Worm (Caenorhabditis elegans) whole organism, L4 larva: ENCODE measurements around the gene Y53G8AM.6.

Source experiments
- D1046.2 ChIP-seq: fragments of 200-800 bp; sonication (Bioruptor generic); IDR thresholded peaks from 2 replicates; pipeline ENCODE4 v1.3.6; 2022; ENCODE audit warnings: missing genetic modification characterization, missing compliant biosample characterization
- F37D6.2 ChIP-seq: sonication (generic microtip); optimal IDR thresholded peaks from 2 replicates; lab custom pipeline; 2016; ENCODE audit warnings: mild to moderate bottlenecking, missing genetic modification characterization, missing compliant biosample characterization
- Y105C5A.15 ChIP-seq: fragments of 200-800 bp; sonication (Bioruptor generic); IDR thresholded peaks from 2 replicates; pipeline ENCODE4 v1.3.6; 2022; ENCODE audit warnings: missing genetic modification characterization, missing compliant biosample characterization
- ZK546.5 ChIP-seq, 2 experiments: sonication (generic microtip); optimal IDR thresholded peaks; 2 replicates each; lab custom pipeline; 2017; ENCODE audit warnings: missing biosample characterization in 2 of 2, missing genetic modification characterization in 2 of 2
- aha-1 ChIP-seq: fragments of 150-350 bp; peaks from one replicate; lab custom pipeline; 2014; ENCODE audit warnings: missing biosample characterization, missing genetic modification characterization
- arid-1 ChIP-seq: fragments of 200-800 bp; sonication (Bioruptor generic); conservative IDR thresholded peaks from 2 replicates; pipeline ENCODE4 v1.3.6; 2022; ENCODE audit warnings: missing genetic modification reagents, missing genetic modification characterization, missing compliant biosample characterization
- ceh-28 ChIP-seq: fragments of 150-350 bp; optimal IDR thresholded peaks from 2 replicates; lab custom pipeline; 2014; ENCODE audit warnings: missing biosample characterization, missing genetic modification reagents, missing genetic modification characterization
- ceh-62 ChIP-seq: sonication (generic microtip); optimal IDR thresholded peaks from 2 replicates; lab custom pipeline; 2017; ENCODE audit warnings: missing biosample characterization, missing genetic modification characterization
- ceh-82 ChIP-seq: sonication (generic microtip); optimal IDR thresholded peaks from 2 replicates; lab custom pipeline; 2017; ENCODE audit warnings: missing biosample characterization, missing genetic modification characterization
- daf-12 ChIP-seq: fragments of 150-350 bp; optimal IDR thresholded peaks from 2 replicates; lab custom pipeline; 2014; ENCODE audit warnings: missing biosample characterization, missing genetic modification reagents, missing genetic modification characterization
- dmd-9 ChIP-seq: fragments of 200-800 bp; sonication (Bioruptor generic); IDR thresholded peaks from 2 replicates; pipeline ENCODE4 v1.3.6; 2022; ENCODE audit warnings: missing genetic modification reagents, missing genetic modification characterization, missing compliant biosample characterization
- dpl-1 ChIP-seq: fragments of 150-350 bp; optimal IDR thresholded peaks from 2 replicates; lab custom pipeline; 2014; ENCODE audit warnings: missing biosample characterization, missing genetic modification reagents, missing genetic modification characterization
- gei-8 ChIP-seq: fragments of 200-800 bp; sonication (Bioruptor generic); optimal IDR thresholded peaks from 2 replicates; lab custom pipeline; 2018; ENCODE audit warnings: mild to moderate bottlenecking, missing genetic modification characterization, missing compliant biosample characterization
- hif-1 ChIP-seq, 2 experiments: sonication (generic microtip); optimal IDR thresholded peaks; 2 replicates each; lab custom pipeline; 2016 to 2017; ENCODE audit warnings: missing compliant biosample characterization in 2 of 2, missing genetic modification characterization in 2 of 2, missing genetic modification reagents in 2 of 2, missing genotype in 2 of 2, mild to moderate bottlenecking in 1 of 2
- hlh-30 ChIP-seq: sonication (generic microtip); optimal IDR thresholded peaks from 2 replicates; lab custom pipeline; 2017; ENCODE audit warnings: antibody characterized with exemption, mild to moderate bottlenecking, missing genetic modification characterization, missing compliant biosample characterization; ENCODE audit not compliant: insufficient read depth
- hmg-1.1 ChIP-seq: fragments of 200-800 bp; sonication (Bioruptor generic); IDR thresholded peaks from 2 replicates; pipeline ENCODE4 v1.3.6; 2022; ENCODE audit warnings: missing genetic modification reagents, missing genetic modification characterization, missing compliant biosample characterization
- jun-1 ChIP-seq: fragments of 150-350 bp; optimal IDR thresholded peaks from 2 replicates; lab custom pipeline; 2014; ENCODE audit warnings: missing biosample characterization, missing genetic modification reagents, missing genetic modification characterization
- lin-13 ChIP-seq: fragments of 150-350 bp; optimal IDR thresholded peaks from 2 replicates; lab custom pipeline; 2014; ENCODE audit warnings: missing biosample characterization, missing genetic modification reagents, missing genetic modification characterization
- lin-38 ChIP-seq: fragments of 200-800 bp; sonication (Bioruptor generic); IDR thresholded peaks from 2 replicates; pipeline ENCODE4 v1.3.6; 2022; ENCODE audit warnings: missing genetic modification reagents, missing genetic modification characterization, missing compliant biosample characterization
- lsy-2 ChIP-seq, 2 experiments: fragments of 150-350 bp in 1 of 2; sonication (generic microtip) in 1 of 2; optimal IDR thresholded peaks; 2 replicates each; lab custom pipeline; 2014 to 2017; ENCODE audit warnings: missing biosample characterization in 2 of 2, missing genetic modification characterization in 2 of 2
- mdt-29 ChIP-seq: fragments of 200-800 bp; sonication (Bioruptor generic); IDR thresholded peaks from 2 replicates; pipeline ENCODE4 v1.3.6; 2022; ENCODE audit warnings: missing genetic modification reagents, missing genetic modification characterization, missing compliant biosample characterization
- mes-2 ChIP-seq: sonication (generic microtip); optimal IDR thresholded peaks from 2 replicates; lab custom pipeline; 2016; ENCODE audit warnings: missing genotype, mild to moderate bottlenecking, missing genetic modification characterization, missing compliant biosample characterization; ENCODE audit not compliant: poor library complexity, severe bottlenecking
- nhr-10 ChIP-seq: fragments of 150-350 bp; optimal IDR thresholded peaks from 2 replicates; lab custom pipeline; 2014; ENCODE audit warnings: missing biosample characterization, missing genetic modification characterization
- nhr-41 ChIP-seq: fragments of 200-800 bp; sonication (Bioruptor generic); IDR thresholded peaks from 2 replicates; pipeline ENCODE4 v1.3.6; 2022; ENCODE audit warnings: missing genetic modification reagents, missing genetic modification characterization, missing compliant biosample characterization
- nhr-42 ChIP-seq: fragments of 200-800 bp; sonication (Bioruptor generic); IDR thresholded peaks from 2 replicates; pipeline ENCODE4 v1.3.6; 2022; ENCODE audit warnings: missing genetic modification characterization, missing compliant biosample characterization
- pha-4 ChIP-seq, 2 experiments: fragments of 150-350 bp in 1 of 2; fragments of 200-800 bp in 1 of 2; sonication (Bioruptor generic) in 1 of 2; IDR thresholded peaks in 1 of 2; optimal IDR thresholded peaks in 1 of 2; 2 replicates each; pipeline versions ENCODE4 v1.3.6 to Lab custom; 2014 to 2022; ENCODE audit warnings: missing genetic modification characterization in 2 of 2, missing genetic modification reagents in 2 of 2, missing biosample characterization in 1 of 2, missing compliant biosample characterization in 1 of 2
- rbr-2 ChIP-seq: sonication (generic microtip); optimal IDR thresholded peaks from 2 replicates; lab custom pipeline; 2016; ENCODE audit warnings: missing genotype, missing genetic modification characterization, missing compliant biosample characterization
- sdz-12 ChIP-seq: fragments of 200-800 bp; sonication (Bioruptor generic); optimal IDR thresholded peaks from 2 replicates; lab custom pipeline; 2018; ENCODE audit warnings: mild to moderate bottlenecking, missing genetic modification characterization, missing compliant biosample characterization
- set-16 ChIP-seq: fragments of 200-800 bp; sonication (Bioruptor generic); IDR thresholded peaks from 2 replicates; pipeline ENCODE4 v1.3.6; 2022; ENCODE audit warnings: missing genetic modification reagents, missing genetic modification characterization, missing compliant biosample characterization
- spr-3 ChIP-seq: fragments of 200-800 bp; sonication (Bioruptor generic); optimal IDR thresholded peaks from 2 replicates; lab custom pipeline; 2018; ENCODE audit warnings: mild to moderate bottlenecking, missing genetic modification characterization, missing compliant biosample characterization
- tra-1 ChIP-seq: fragments of 200-800 bp; sonication (Bioruptor generic); IDR thresholded peaks from 2 replicates; pipeline ENCODE4 v1.3.6; 2022; ENCODE audit warnings: missing genetic modification reagents, missing genetic modification characterization, missing compliant biosample characterization
- unc-130 ChIP-seq: sonication (generic microtip); optimal IDR thresholded peaks from 2 replicates; lab custom pipeline; 2016; ENCODE audit warnings: missing genetic modification reagents, missing genetic modification characterization, missing compliant biosample characterization
- unc-62 ChIP-seq, 3 experiments: fragments of 150-350 bp in 1 of 3; sonication (generic microtip); optimal IDR thresholded peaks in 2 of 3; peaks in 1 of 3; 1 replicate in 1 of 3; 2 replicates in 2 of 3; lab custom pipeline; 2014 to 2017; ENCODE audit warnings: missing biosample characterization in 3 of 3, missing genetic modification characterization in 3 of 3, missing genetic modification reagents in 3 of 3, missing genotype in 1 of 3
- zag-1 ChIP-seq: fragments of 150-350 bp; optimal IDR thresholded peaks from 2 replicates; lab custom pipeline; 2014; ENCODE audit warnings: missing biosample characterization, missing genetic modification characterization
- zfp-2 ChIP-seq: sonication (generic microtip); optimal IDR thresholded peaks from 2 replicates; lab custom pipeline; 2016; ENCODE audit warnings: mild to moderate bottlenecking, missing genetic modification characterization, missing compliant biosample characterization
- zip-11 ChIP-seq: fragments of 200-800 bp; sonication (Bioruptor generic); IDR thresholded peaks from 2 replicates; pipeline ENCODE4 v1.3.6; 2022; ENCODE audit warnings: missing genetic modification characterization, missing compliant biosample characterization
- ztf-11 ChIP-seq: fragments of 150-350 bp; optimal IDR thresholded peaks from 2 replicates; lab custom pipeline; 2014; ENCODE audit warnings: missing biosample characterization, missing genetic modification characterization

Y53G8AM.6 gene

ce11 chrIII:3248307-3249037, 11.1 kb downstream of the Y53G8AM.6 start, which contains the start of gene nduf-9:
nduf-9 (minus strand) TSS chrIII:3248575.
- TF ChIP-seq unc-62 (GFP tag; optimal IDR thresholded peaks at IDR 0.05 in 1 of 2; lab: Kevin White, UChicago) (peak in 1 of 2 experiments; percentile 63), unc-62 (tag; optimal IDR thresholded peaks at IDR 0.05; lab: Kevin White, UChicago) (no peak), unc-130 (GFP tag; lab: Kevin White, UChicago) (no peak), aha-1 (peak; percentile 53), zag-1 (tag; lab: Kevin White, UChicago) (no peak), nhr-41 (GFP tag; lab: Robert Waterston, UW) (no peak), ztf-11 (tag; lab: Kevin White, UChicago) (no peak), lsy-2 (tag; optimal IDR thresholded peaks at IDR 0.05; lab: Kevin White, UChicago) (peak; percentile 30 to 95), mes-2 (tag; lab: Kevin White, UChicago) (peak; percentile 83), nhr-10 (tag; lab: Kevin White, UChicago) (no peak), set-16 (peak; percentile 52; the same call in 1 of the 2 replicates), dmd-9 (GFP tag; lab: Robert Waterston, UW) (no peak), lin-38 (GFP tag; lab: Robert Waterston, UW) (peak; percentile 9), F37D6.2 (tag; lab: Kevin White, UChicago) (no peak), hmg-1.1 (peak; percentile 8; the same call in 1 of the 2 replicates), sdz-12 (GFP tag; lab: Kevin White, UChicago) (no peak), daf-12 (no peak), lin-13 (GFP tag; lab: Kevin White, UChicago) (peak; percentile 29), zip-11 (GFP tag; lab: Robert Waterston, UW) (no peak), ZK546.5 (tag; optimal IDR thresholded peaks at IDR 0.05; lab: Kevin White, UChicago) (no peak), zfp-2 (no peak), arid-1 (GFP tag; lab: Robert Waterston, UW) (no peak), mdt-29 (GFP tag; lab: Robert Waterston, UW) (no peak), pha-4 (GFP tag; IDR thresholded peaks at IDR 0.05; lab: Robert Waterston, UW) (no peak), pha-4 (tag; optimal IDR thresholded peaks at IDR 0.05; lab: Kevin White, UChicago) (no peak), jun-1 (tag; lab: Kevin White, UChicago) (no peak), hlh-30 (peak; percentile 11), gei-8 (GFP tag; lab: Kevin White, UChicago) (no peak), rbr-2 (tag; lab: Kevin White, UChicago) (peak; percentile 6), ceh-62 (tag; lab: Kevin White, UChicago) (no peak), dpl-1 (GFP tag; lab: Kevin White, UChicago) (peak; percentile 49)

DNA sequence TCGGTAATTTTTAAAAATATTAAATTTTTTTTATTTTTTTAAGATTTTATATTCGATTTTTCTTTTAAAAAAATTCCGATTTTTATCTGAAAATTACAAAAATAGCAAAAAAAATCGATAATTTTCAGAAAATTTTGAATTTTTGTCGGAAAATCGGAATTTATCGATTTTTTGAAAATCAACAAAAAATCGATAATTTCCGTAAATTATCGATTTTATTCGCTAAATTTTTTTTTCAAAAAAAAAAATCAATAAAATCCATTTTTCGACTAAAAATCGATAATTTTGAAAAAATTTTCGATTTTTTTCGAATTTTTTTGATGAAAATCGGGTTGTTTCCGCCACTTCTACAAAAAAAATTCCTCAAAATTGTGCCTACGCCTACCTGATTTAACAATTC, 17.2 kb downstream of the Y53G8AM.6 start:
- TF ChIP-seq ceh-28 (tag; lab: Kevin White, UChicago) (peak; percentile 89), tra-1 (GFP tag; lab: Robert Waterston, UW) (no peak)

DNA sequence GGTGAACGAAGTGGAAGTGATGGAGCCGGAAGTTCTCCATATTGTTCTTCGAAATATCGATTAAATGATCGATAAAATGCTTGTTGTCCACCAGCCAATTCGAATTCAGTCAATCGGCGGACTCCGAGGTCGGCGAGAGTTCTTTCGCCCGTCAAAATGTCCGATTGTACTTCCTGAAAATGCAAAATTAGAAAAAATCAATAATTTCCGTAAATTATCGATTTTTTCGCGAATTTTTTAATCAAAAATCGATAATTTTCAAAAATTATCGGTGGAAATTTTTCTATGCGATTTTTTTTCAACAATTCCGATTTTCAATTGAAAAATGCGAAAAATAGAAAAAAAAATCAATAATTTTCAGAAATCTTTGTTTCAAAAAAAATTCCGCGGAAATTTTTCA, 17.6 kb downstream of the Y53G8AM.6 start:
- TF ChIP-seq ceh-28 (tag; lab: Kevin White, UChicago) (peak; percentile 57), ztf-11 (tag; lab: Kevin White, UChicago) (no peak)

- TF ChIP-seq rbr-2 (tag; lab: Kevin White, UChicago), result no peak
- TF ChIP-seq ceh-28 (tag; lab: Kevin White, UChicago), result peak; percentile 31
Observed at ce11 chrIII:3241361-3241760, 18.2 kb downstream of the Y53G8AM.6 start.

DNA sequence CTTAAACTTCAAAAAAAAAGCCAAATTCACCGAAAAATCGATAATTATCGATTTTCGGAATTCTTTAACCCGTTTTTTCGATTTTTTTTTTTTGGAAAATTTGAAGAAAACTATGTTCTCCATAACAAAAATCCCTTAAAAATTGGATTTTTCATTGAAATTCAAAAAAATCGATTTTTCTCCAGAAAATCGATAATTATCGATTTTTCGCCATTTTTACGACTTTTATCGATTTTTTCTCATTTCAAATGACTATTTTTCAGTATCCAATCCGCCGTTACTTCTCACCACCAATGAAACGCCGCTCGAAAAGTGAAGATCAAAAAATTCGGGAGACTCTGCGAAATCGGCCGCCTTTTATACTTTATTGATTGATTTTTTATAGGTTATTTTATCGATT, 18.7 kb downstream of the Y53G8AM.6 start:
- TF ChIP-seq tra-1 (GFP tag; lab: Robert Waterston, UW) (no peak), hif-1 (tag; optimal IDR thresholded peaks at IDR 0.05; lab: Kevin White, UChicago) (no peak), nhr-41 (GFP tag; lab: Robert Waterston, UW) (no peak), D1046.2 (no peak), spr-3 (no peak), lin-13 (GFP tag; lab: Kevin White, UChicago) (no peak), sdz-12 (GFP tag; lab: Kevin White, UChicago) (no peak), Y105C5A.15 (GFP tag; lab: Robert Waterston, UW) (no peak), ceh-28 (tag; lab: Kevin White, UChicago) (peak; percentile 88), ceh-82 (tag; lab: Kevin White, UChicago) (no peak), nhr-42 (GFP tag; lab: Robert Waterston, UW) (no peak), unc-62 (GFP tag; optimal IDR thresholded peaks at IDR 0.05 in 1 of 2; lab: Kevin White, UChicago) (peak in 1 of 2 experiments; percentile 10), unc-62 (tag; optimal IDR thresholded peaks at IDR 0.05; lab: Kevin White, UChicago) (no peak), aha-1 (peak; percentile 15)
